Worm (Caenorhabditis elegans): ENCODE data around the gene C23G10.5.

ce11 chrIII:6141532-6141931, 49.4 kb upstream of the C23G10.5 start:
- TF ChIP-seq ztf-11 (tag; optimal IDR thresholded peaks at IDR 0.05) (no peak), ceh-44 (GFP tag; IDR thresholded peaks at IDR 0.05) (no peak), unc-62 (GFP tag; optimal IDR thresholded peaks at IDR 0.05 in 1 of 2) (peak in 1 of 2 experiments; percentile 2), unc-62 (tag; optimal IDR thresholded peaks at IDR 0.05) (no peak), ceh-32 (tag; optimal IDR thresholded peaks at IDR 0.05; ENCODE audit: poor library complexity) (no peak), nhr-10 (tag; optimal IDR thresholded peaks at IDR 0.05) (no peak), ctbp-1 (GFP tag; IDR thresholded peaks at IDR 0.05) (no peak), Y75B8A.6 (GFP tag; IDR thresholded peaks at IDR 0.05) (no peak), F49E8.2 (tag; optimal IDR thresholded peaks at IDR 0.05; ENCODE audit: borderline replicate concordance) (no peak), fkh-10 (GFP tag; optimal IDR thresholded peaks at IDR 0.05) (peak; percentile 48), nhr-77 (tag; optimal IDR thresholded peaks at IDR 0.05) (no peak), ceh-28 (tag; optimal IDR thresholded peaks at IDR 0.05) (no peak)

Measured in whole organism, L4 larva.